In the genomic region with DNA sequence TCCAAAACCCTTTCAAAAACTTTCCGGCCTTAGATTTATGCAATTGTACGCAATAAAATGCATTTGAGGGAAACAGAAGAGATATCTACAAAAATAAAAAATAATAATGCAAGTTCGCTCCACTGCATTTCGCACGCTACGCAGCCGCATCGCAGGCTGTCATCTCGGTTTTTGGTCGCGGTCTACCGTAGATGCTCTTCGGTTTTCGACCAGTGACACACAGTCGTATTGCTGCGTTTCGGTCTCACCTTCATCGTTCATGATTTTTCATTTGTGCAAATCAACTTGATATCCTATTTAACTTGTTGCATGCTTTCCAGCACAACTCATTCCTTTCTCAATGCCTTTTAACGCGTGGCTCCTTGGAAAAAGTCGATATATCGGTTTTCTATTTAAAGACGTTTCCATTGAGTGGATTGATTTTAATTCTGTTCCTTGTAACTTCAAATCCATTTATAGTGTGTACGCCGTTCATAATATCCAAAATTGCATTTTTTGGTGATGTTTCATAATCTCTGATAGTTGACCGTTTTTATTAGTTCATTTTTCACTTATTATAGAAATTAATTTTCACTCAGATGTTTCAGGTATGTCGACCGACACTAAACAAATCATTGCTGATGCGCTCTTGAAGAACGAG, we compare ENCODE assay signal across 3 worm cellular contexts.
TF ChIP-seq lines count a peak whose summit lies in the region.

A gene (plus strand): TSS at position 590 of the 640 bp plus-strand sequence.

TF ChIP-seq in whole organism, L1 larva, 84 proteins besides CTCF, POLR2A, EP300 and RAD21 (continued from another document and continues in another):
- TF ChIP-seq grh-1 (GFP tag; IDR thresholded peaks at IDR 0.05; lab: Robert Waterston, UW) = peak; percentile 52
- peak; percentile 86 to 97 for TF ChIP-seq lsy-2 (tag; optimal IDR thresholded peaks at IDR 0.05; lab: Kevin White, UChicago)
- TF ChIP-seq pqm-1 (tag; optimal IDR thresholded peaks at IDR 0.05; lab: Kevin White, UChicago) = no peak
- TF ChIP-seq lin-15B (tag; optimal IDR thresholded peaks at IDR 0.05; lab: Kevin White, UChicago) = peak; percentile 95
- peak; percentile 24 for TF ChIP-seq vab-15 (tag; optimal IDR thresholded peaks at IDR 0.05; lab: Kevin White, UChicago)
- peak; percentile 57 for TF ChIP-seq blmp-1 (tag; optimal IDR thresholded peaks at IDR 0.05; lab: Kevin White, UChicago)
- TF ChIP-seq C34B4.2 (tag; optimal IDR thresholded peaks at IDR 0.05; lab: Kevin White, UChicago) = no peak
- peak; percentile 64 for TF ChIP-seq F16B12.6 (tag; optimal IDR thresholded peaks at IDR 0.05; lab: Kevin White, UChicago)
- TF ChIP-seq unc-98 (GFP tag; IDR thresholded peaks at IDR 0.05; lab: Robert Waterston, UW) = no peak
- no peak for TF ChIP-seq zip-4 (GFP tag; optimal IDR thresholded peaks at IDR 0.05; lab: Kevin White, UChicago)
- no peak for TF ChIP-seq nhr-76 (tag; optimal IDR thresholded peaks at IDR 0.05; lab: Kevin White, UChicago)
- TF ChIP-seq ceh-63 (GFP tag; optimal IDR thresholded peaks at IDR 0.05; lab: Kevin White, UChicago) = no peak
- TF ChIP-seq snpc-4 (tag; optimal IDR thresholded peaks at IDR 0.05; lab: Kevin White, UChicago) = peak; percentile 43
- TF ChIP-seq efl-1 (optimal IDR thresholded peaks at IDR 0.05; lab: Kevin White, UChicago) = peak; percentile 79 to 89
- peak; percentile 79 to 94 for TF ChIP-seq efl-1 (GFP tag; optimal IDR thresholded peaks at IDR 0.05 in 1 of 2; lab: Kevin White, UChicago)
- no peak for TF ChIP-seq unc-62 (GFP tag; optimal IDR thresholded peaks at IDR 0.05; lab: Kevin White, UChicago)
- peak; percentile 67 for TF ChIP-seq xbp-1 (tag; optimal IDR thresholded peaks at IDR 0.05; lab: Kevin White, UChicago)
- TF ChIP-seq mdl-1 (tag; optimal IDR thresholded peaks at IDR 0.05; lab: Kevin White, UChicago) = peak in 1 of 2 experiments; percentile 81
- TF ChIP-seq jun-1 (tag; optimal IDR thresholded peaks at IDR 0.05; lab: Kevin White, UChicago) = peak; percentile 66
- peak; percentile 74 to 95 (median 83) for TF ChIP-seq ceh-82 (tag; optimal IDR thresholded peaks at IDR 0.05; lab: Kevin White, UChicago)
- TF ChIP-seq ztf-4 (tag; optimal IDR thresholded peaks at IDR 0.05; lab: Kevin White, UChicago) = no peak
- TF ChIP-seq pag-3 (tag; optimal IDR thresholded peaks at IDR 0.05; lab: Kevin White, UChicago; ENCODE audit: borderline replicate concordance, insufficient read depth) = no peak
- TF ChIP-seq elt-3 (tag; optimal IDR thresholded peaks at IDR 0.05; lab: Kevin White, UChicago) = peak in 4 of 6 experiments; percentile 11 to 92 (median 79)
- TF ChIP-seq aly-2 (tag; optimal IDR thresholded peaks at IDR 0.05; lab: Kevin White, UChicago) = peak; percentile 25
- TF ChIP-seq ceh-88 (GFP tag; IDR thresholded peaks at IDR 0.05; lab: Robert Waterston, UW) = no peak; the same call in 1 of the 2 replicates
- TF ChIP-seq tbx-2 (tag; optimal IDR thresholded peaks at IDR 0.05; lab: Kevin White, UChicago) = peak; percentile 81
- TF ChIP-seq ceh-90 (tag; optimal IDR thresholded peaks at IDR 0.05; lab: Kevin White, UChicago) = no peak
- peak; percentile 83 for TF ChIP-seq lin-13 (GFP tag; optimal IDR thresholded peaks at IDR 0.05; lab: Kevin White, UChicago)
- TF ChIP-seq aha-1 (tag; optimal IDR thresholded peaks at IDR 0.05; lab: Kevin White, UChicago) = no peak
- peak; percentile 91 for TF ChIP-seq C16A3.4 (tag; optimal IDR thresholded peaks at IDR 0.05; lab: Kevin White, UChicago)
- peak; percentile 88 to 91 for TF ChIP-seq lin-35 (GFP tag; optimal IDR thresholded peaks at IDR 0.05; lab: Kevin White, UChicago)
- TF ChIP-seq mep-1 (tag; optimal IDR thresholded peaks at IDR 0.05; lab: Kevin White, UChicago) = peak; percentile 87
- TF ChIP-seq mef-2 (tag; optimal IDR thresholded peaks at IDR 0.05; lab: Kevin White, UChicago) = no peak
- no peak for TF ChIP-seq pax-3 (tag; optimal IDR thresholded peaks at IDR 0.05; lab: Kevin White, UChicago)
- TF ChIP-seq nhr-85 (tag; lab: Kevin White, UChicago) = peak; percentile 85
- TF ChIP-seq egl-13 (tag; optimal IDR thresholded peaks at IDR 0.05; lab: Kevin White, UChicago) = peak; percentile 48
- peak; percentile 73 for TF ChIP-seq rnt-1 (tag; optimal IDR thresholded peaks at IDR 0.05; lab: Kevin White, UChicago)
- no peak for TF ChIP-seq C04F5.9 (tag; optimal IDR thresholded peaks at IDR 0.05; lab: Kevin White, UChicago)
- TF ChIP-seq nhr-77 (tag; optimal IDR thresholded peaks at IDR 0.05; lab: Kevin White, UChicago) = peak; percentile 90
- no peak for TF ChIP-seq egl-27 (tag; optimal IDR thresholded peaks at IDR 0.05; lab: Kevin White, UChicago)
- peak in 1 of 2 experiments; percentile 18 for TF ChIP-seq ztf-11 (tag; optimal IDR thresholded peaks at IDR 0.05; lab: Kevin White, UChicago)

TF ChIP-seq in whole organism, L3 larva, 47 proteins besides CTCF, POLR2A, EP300 and RAD21 (continued from another document):
- TF ChIP-seq nhr-43 (tag; optimal IDR thresholded peaks at IDR 0.05; lab: Kevin White, UChicago; ENCODE audit: poor library complexity, severe bottlenecking) (peak; percentile 58), elt-2 (tag; optimal IDR thresholded peaks at IDR 0.05; lab: Kevin White, UChicago) (peak; percentile 84), daf-12 (tag; optimal IDR thresholded peaks at IDR 0.05; lab: Kevin White, UChicago) (no peak), nhr-25 (tag; optimal IDR thresholded peaks at IDR 0.05; lab: Kevin White, UChicago) (peak; percentile 65), lin-39 (tag; optimal IDR thresholded peaks at IDR 0.05; lab: Kevin White, UChicago) (peak; percentile 80), tbx-2 (tag; optimal IDR thresholded peaks at IDR 0.05; lab: Kevin White, UChicago) (no peak), skn-1 (tag; optimal IDR thresholded peaks at IDR 0.05; lab: Kevin White, UChicago) (peak; percentile 75), R02D3.7 (tag; optimal IDR thresholded peaks at IDR 0.05; lab: Kevin White, UChicago) (peak; percentile 59), egl-27 (tag; optimal IDR thresholded peaks at IDR 0.05; lab: Kevin White, UChicago) (no peak), nhr-77 (tag; optimal IDR thresholded peaks at IDR 0.05; lab: Kevin White, UChicago) (peak; percentile 40), zag-1 (tag; optimal IDR thresholded peaks at IDR 0.05; lab: Kevin White, UChicago) (no peak), nhr-28 (tag; optimal IDR thresholded peaks at IDR 0.05; lab: Kevin White, UChicago) (no peak), ZK546.5 (tag; optimal IDR thresholded peaks at IDR 0.05; lab: Kevin White, UChicago) (peak; percentile 3), mdl-1 (tag; optimal IDR thresholded peaks at IDR 0.05; lab: Kevin White, UChicago) (no peak), ama-1 (optimal IDR thresholded peaks at IDR 0.05; lab: Kevin White, UChicago) (peak; percentile 74), elt-3 (tag; optimal IDR thresholded peaks at IDR 0.05; lab: Kevin White, UChicago) (peak in 2 of 3 experiments; percentile 23 to 46), fkh-10 (GFP tag; optimal IDR thresholded peaks at IDR 0.05; lab: Kevin White, UChicago) (peak; percentile 16), lsy-12 (tag; optimal IDR thresholded peaks at IDR 0.05; lab: Kevin White, UChicago) (peak; percentile 80), egl-5 (tag; optimal IDR thresholded peaks at IDR 0.05; lab: Kevin White, UChicago) (peak; percentile 46), pha-4 (tag; optimal IDR thresholded peaks at IDR 0.05; lab: Kevin White, UChicago) (peak; percentile 92), eor-1 (tag; optimal IDR thresholded peaks at IDR 0.05; lab: Kevin White, UChicago) (no peak), lin-15B (tag; optimal IDR thresholded peaks at IDR 0.05; lab: Kevin White, UChicago) (peak; percentile 98), aly-2 (tag; optimal IDR thresholded peaks at IDR 0.05; lab: Kevin White, UChicago) (no peak), elt-1 (tag; optimal IDR thresholded peaks at IDR 0.05; lab: Kevin White, UChicago) (no peak), unc-62 (GFP tag; optimal IDR thresholded peaks at IDR 0.05; lab: Kevin White, UChicago) (peak; percentile 63), mml-1 (tag; optimal IDR thresholded peaks at IDR 0.05; lab: Kevin White, UChicago) (no peak), nhr-12 (tag; optimal IDR thresholded peaks at IDR 0.05; lab: Kevin White, UChicago) (no peak), unc-39 (tag; optimal IDR thresholded peaks at IDR 0.05; lab: Kevin White, UChicago) (no peak), fos-1 (tag; optimal IDR thresholded peaks at IDR 0.05; lab: Kevin White, UChicago) (peak; percentile 80)

TF ChIP-seq in whole organism, young adult, 124 proteins besides CTCF, POLR2A, EP300 and RAD21 (continued from another document and continues in another):
- no peak for TF ChIP-seq F37B4.10 (GFP tag; IDR thresholded peaks at IDR 0.05; lab: Robert Waterston, UW)
- no peak for TF ChIP-seq F10E7.11 (tag; optimal IDR thresholded peaks at IDR 0.05; lab: Kevin White, UChicago)
- peak; percentile 0 for TF ChIP-seq snpc-1.3 (tag; optimal IDR thresholded peaks at IDR 0.05; lab: Kevin White, UChicago; ENCODE audit: insufficient read depth)
- TF ChIP-seq lsy-27 (tag; optimal IDR thresholded peaks at IDR 0.05; lab: Kevin White, UChicago; ENCODE audit: borderline replicate concordance, insufficient read depth) = peak; percentile 43
- no peak for TF ChIP-seq tbx-9 (tag; optimal IDR thresholded peaks at IDR 0.05; lab: Kevin White, UChicago; ENCODE audit: borderline replicate concordance)
- no peak for TF ChIP-seq akir-1 (GFP tag; optimal IDR thresholded peaks at IDR 0.05; lab: Kevin White, UChicago)
- TF ChIP-seq ekl-4 (GFP tag; IDR thresholded peaks at IDR 0.05; lab: Robert Waterston, UW) = peak; percentile 97
- TF ChIP-seq ZK185.1 (tag; optimal IDR thresholded peaks at IDR 0.05; lab: Kevin White, UChicago; ENCODE audit: poor library complexity, severe bottlenecking) = peak; percentile 26
- TF ChIP-seq F49E8.2 (tag; optimal IDR thresholded peaks at IDR 0.05; lab: Kevin White, UChicago; ENCODE audit: insufficient read depth) = peak; percentile 30
- TF ChIP-seq snpc-4 (GFP tag; optimal IDR thresholded peaks at IDR 0.05; lab: Kevin White, UChicago) = no peak
- peak in 3 of 4 experiments; percentile 36 to 62 (median 46) for TF ChIP-seq snpc-4 (tag; optimal IDR thresholded peaks at IDR 0.05; lab: Kevin White, UChicago)
- TF ChIP-seq F57A8.1 (GFP tag; optimal IDR thresholded peaks at IDR 0.05; lab: Kevin White, UChicago) = no peak
- TF ChIP-seq madf-3 (GFP tag; IDR thresholded peaks at IDR 0.05; lab: Robert Waterston, UW) = peak; percentile 100
- peak; percentile 55; the same call in 1 of the 2 replicates for TF ChIP-seq zfh-2 (GFP tag; conservative IDR thresholded peaks at IDR 0.05; lab: Robert Waterston, UW)
- peak; percentile 87 to 91 for TF ChIP-seq let-607 (tag; optimal IDR thresholded peaks at IDR 0.05; lab: Kevin White, UChicago)
- TF ChIP-seq C06A6.2 (GFP tag; conservative IDR thresholded peaks at IDR 0.05; lab: Robert Waterston, UW) = no peak; the same call in 1 of the 2 replicates
- no peak for TF ChIP-seq nhr-27 (tag; optimal IDR thresholded peaks at IDR 0.05; lab: Kevin White, UChicago)
- no peak for TF ChIP-seq Y79H2A.3 (GFP tag; conservative IDR thresholded peaks at IDR 0.05; lab: Robert Waterston, UW)
- TF ChIP-seq ceh-27 (GFP tag; optimal IDR thresholded peaks at IDR 0.05; lab: Kevin White, UChicago) = peak; percentile 87
- no peak for TF ChIP-seq xnd-1 (tag; optimal IDR thresholded peaks at IDR 0.05; lab: Kevin White, UChicago)
- peak; percentile 63 for TF ChIP-seq Y53G8AR.9 (GFP tag; conservative IDR thresholded peaks at IDR 0.05; lab: Robert Waterston, UW)
- TF ChIP-seq lin-54 (GFP tag; optimal IDR thresholded peaks at IDR 0.05; lab: Kevin White, UChicago) = peak; percentile 70
- TF ChIP-seq mcd-1 (GFP tag; IDR thresholded peaks at IDR 0.05; lab: Robert Waterston, UW) = peak; percentile 97
- no peak for TF ChIP-seq repo-1 (tag; optimal IDR thresholded peaks at IDR 0.05; lab: Kevin White, UChicago)
- TF ChIP-seq attf-5 (GFP tag; optimal IDR thresholded peaks at IDR 0.05; lab: Kevin White, UChicago) = peak; percentile 95
- no peak for TF ChIP-seq aptf-3 (GFP tag; IDR thresholded peaks at IDR 0.05; lab: Robert Waterston, UW)
- TF ChIP-seq nfya-1 (tag; optimal IDR thresholded peaks at IDR 0.05; lab: Kevin White, UChicago; ENCODE audit: borderline replicate concordance, insufficient read depth) = no peak
- TF ChIP-seq tlf-1 (GFP tag; optimal IDR thresholded peaks at IDR 0.05; lab: Kevin White, UChicago) = peak; percentile 66
- no peak for TF ChIP-seq B0261.1 (tag; optimal IDR thresholded peaks at IDR 0.05; lab: Kevin White, UChicago)
- peak; percentile 67; the same call in 1 of the 2 replicates for TF ChIP-seq nfyb-1 (GFP tag; IDR thresholded peaks at IDR 0.05; lab: Robert Waterston, UW)
- TF ChIP-seq B0035.1 (tag; optimal IDR thresholded peaks at IDR 0.05; lab: Kevin White, UChicago) = no peak
- TF ChIP-seq lin-26 (GFP tag; IDR thresholded peaks at IDR 0.05; lab: Robert Waterston, UW) = peak; percentile 75
- TF ChIP-seq ceh-40 (GFP tag; IDR thresholded peaks at IDR 0.05; lab: Robert Waterston, UW) = no peak
- no peak for TF ChIP-seq T07F8.4 (tag; optimal IDR thresholded peaks at IDR 0.05; lab: Kevin White, UChicago)
- TF ChIP-seq hlh-12 (tag; optimal IDR thresholded peaks at IDR 0.05; lab: Kevin White, UChicago) = no peak
- TF ChIP-seq madf-10 (tag; optimal IDR thresholded peaks at IDR 0.05; lab: Kevin White, UChicago) = peak; percentile 52
- TF ChIP-seq F39B2.1 (GFP tag; IDR thresholded peaks at IDR 0.05; lab: Robert Waterston, UW) = no peak
- TF ChIP-seq nhr-80 (tag; optimal IDR thresholded peaks at IDR 0.05; lab: Kevin White, UChicago) = peak; percentile 98
- TF ChIP-seq bed-2 (GFP tag; IDR thresholded peaks at IDR 0.05; lab: Robert Waterston, UW) = no peak
- no peak for TF ChIP-seq mxl-1 (tag; optimal IDR thresholded peaks at IDR 0.05; lab: Kevin White, UChicago)
- peak; percentile 63 for TF ChIP-seq pbrm-1 (GFP tag; IDR thresholded peaks at IDR 0.05; lab: Robert Waterston, UW)
- peak; percentile 55 for TF ChIP-seq ama-1 (optimal IDR thresholded peaks at IDR 0.05; lab: Kevin White, UChicago)
- TF ChIP-seq ama-1 (GFP tag; optimal IDR thresholded peaks at IDR 0.05; lab: Kevin White, UChicago) = peak in 1 of 2 experiments; percentile 4
- TF ChIP-seq egrh-3 (GFP tag; IDR thresholded peaks at IDR 0.05; lab: Robert Waterston, UW) = peak; percentile 26; the same call in 1 of the 2 replicates
- TF ChIP-seq ztf-3 (GFP tag; optimal IDR thresholded peaks at IDR 0.05; lab: Kevin White, UChicago) = no peak
- no peak for TF ChIP-seq dpff-1 (tag; optimal IDR thresholded peaks at IDR 0.05; lab: Kevin White, UChicago)
- TF ChIP-seq K12H6.12 (tag; optimal IDR thresholded peaks at IDR 0.05; lab: Kevin White, UChicago) = peak; percentile 64
- no peak for TF ChIP-seq ceh-58 (GFP tag; IDR thresholded peaks at IDR 0.05; lab: Robert Waterston, UW)
- TF ChIP-seq F23B12.7 (tag; optimal IDR thresholded peaks at IDR 0.05; lab: Kevin White, UChicago; ENCODE audit: insufficient read depth) = peak; percentile 54
- TF ChIP-seq him-1 (tag; optimal IDR thresholded peaks at IDR 0.05; lab: Kevin White, UChicago) = no peak
- TF ChIP-seq D2030.7 (GFP tag; IDR thresholded peaks at IDR 0.05; lab: Robert Waterston, UW) = peak; percentile 47; the same call in 1 of the 2 replicates
- TF ChIP-seq zim-3 (tag; optimal IDR thresholded peaks at IDR 0.05; lab: Kevin White, UChicago) = no peak
- no peak for TF ChIP-seq C17E4.6 (GFP tag; IDR thresholded peaks at IDR 0.05; lab: Robert Waterston, UW)
- TF ChIP-seq efl-1 (GFP tag; optimal IDR thresholded peaks at IDR 0.05; lab: Kevin White, UChicago) = peak; percentile 27
- 0 out of 2 replicates have a peak, but pooled peaks have one; percentile 38 for TF ChIP-seq cebp-1 (GFP tag; IDR thresholded peaks at IDR 0.05; lab: Robert Waterston, UW)
- peak; percentile 74 for TF ChIP-seq cebp-1 (tag; optimal IDR thresholded peaks at IDR 0.05; lab: Kevin White, UChicago)
- TF ChIP-seq ztf-26 (tag; optimal IDR thresholded peaks at IDR 0.05; lab: Kevin White, UChicago) = peak; percentile 67
- no peak for TF ChIP-seq attf-6 (GFP tag; IDR thresholded peaks at IDR 0.05; lab: Robert Waterston, UW)
- no peak for TF ChIP-seq Y56A3A.18 (GFP tag; IDR thresholded peaks at IDR 0.05; lab: Robert Waterston, UW)
- TF ChIP-seq nhr-120 (GFP tag; IDR thresholded peaks at IDR 0.05; lab: Robert Waterston, UW) = no peak
- no peak for TF ChIP-seq T26A5.8 (tag; optimal IDR thresholded peaks at IDR 0.05; lab: Kevin White, UChicago)
- no peak for TF ChIP-seq chd-7 (tag; optimal IDR thresholded peaks at IDR 0.05; lab: Kevin White, UChicago)
